Worm (Caenorhabditis elegans): ENCODE measurements around the gene col-166.

col-166 gene

DNA sequence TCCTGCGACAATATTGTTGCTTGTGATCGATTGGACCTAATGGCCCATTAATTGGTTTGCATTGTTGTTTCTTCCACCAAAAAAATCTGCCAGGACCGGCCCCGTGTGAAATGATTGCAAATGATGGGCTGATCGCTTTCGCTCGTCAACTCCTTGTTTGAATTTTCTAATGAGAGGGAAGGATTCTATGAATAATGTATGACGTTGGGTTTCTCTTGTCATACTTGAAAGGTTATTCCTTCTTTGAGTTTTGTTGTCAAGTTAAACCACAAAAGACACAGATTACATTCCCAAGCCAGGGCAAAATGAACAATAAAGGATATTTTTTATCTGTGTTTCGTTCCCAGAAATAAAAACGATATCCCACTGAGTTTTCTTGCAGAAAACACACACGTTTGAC is 3.1 kb upstream of the col-166 start:
- TF ChIP-seq elt-1 (tag; optimal IDR thresholded peaks at IDR 0.05) = no peak
- no peak for TF ChIP-seq lin-13 (GFP tag; optimal IDR thresholded peaks at IDR 0.05)

DNA sequence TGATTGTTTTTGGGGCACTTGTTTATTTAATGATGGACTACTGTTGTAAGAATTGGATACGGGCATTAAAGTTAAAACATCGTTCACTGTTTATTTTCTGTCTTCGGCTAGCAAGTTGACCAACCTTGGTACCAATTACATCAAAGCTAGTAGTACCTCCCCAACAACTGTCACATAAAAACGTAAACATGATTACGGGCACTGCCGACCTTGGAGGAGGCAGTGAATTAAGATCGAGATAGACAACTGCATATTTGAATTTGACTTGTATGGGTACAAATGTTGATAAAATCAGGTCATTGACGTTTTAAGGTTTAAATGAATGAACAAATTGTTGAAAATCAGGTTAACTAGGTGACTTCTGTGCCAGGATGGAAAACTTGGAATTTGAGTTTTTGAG is 2.6 kb upstream of the col-166 start:
- TF ChIP-seq skn-1 (tag; optimal IDR thresholded peaks at IDR 0.05) (no peak), egl-27 (tag; optimal IDR thresholded peaks at IDR 0.05) (no peak), mab-5 (tag; optimal IDR thresholded peaks at IDR 0.05) (no peak), sma-3 (GFP tag; optimal IDR thresholded peaks at IDR 0.05) (peak; percentile 1), nhr-10 (tag; optimal IDR thresholded peaks at IDR 0.05) (no peak), ztf-4 (tag; optimal IDR thresholded peaks at IDR 0.05) (no peak), nhr-21 (tag; optimal IDR thresholded peaks at IDR 0.05) (no peak), aly-2 (tag; optimal IDR thresholded peaks at IDR 0.05) (no peak), alr-1 (tag; optimal IDR thresholded peaks at IDR 0.05) (no peak), fos-1 (tag; optimal IDR thresholded peaks at IDR 0.05) (no peak), mbf-1 (tag; optimal IDR thresholded peaks at IDR 0.05) (no peak), nhr-25 (tag; optimal IDR thresholded peaks at IDR 0.05) (peak; percentile 70), ceh-16 (tag; optimal IDR thresholded peaks at IDR 0.05) (peak; percentile 83), nhr-237 (tag; optimal IDR thresholded peaks at IDR 0.05) (no peak), gmeb-1 (tag; optimal IDR thresholded peaks at IDR 0.05) (no peak), ztf-1 (GFP tag; conservative IDR thresholded peaks at IDR 0.05) (no peak), blmp-1 (tag; optimal IDR thresholded peaks at IDR 0.05; ENCODE audit: insufficient read depth) (no peak), ztf-11 (tag; optimal IDR thresholded peaks at IDR 0.05) (no peak), nhr-77 (tag; optimal IDR thresholded peaks at IDR 0.05) (no peak), snpc-4 (tag; optimal IDR thresholded peaks at IDR 0.05) (no peak), elt-1 (tag; optimal IDR thresholded peaks at IDR 0.05) (peak; percentile 24), lin-39 (tag; optimal IDR thresholded peaks at IDR 0.05) (no peak), dmd-4 (tag; optimal IDR thresholded peaks at IDR 0.05) (no peak), mdl-1 (tag; optimal IDR thresholded peaks at IDR 0.05) (no peak), crh-2 (tag; optimal IDR thresholded peaks at IDR 0.05) (peak; percentile 31), unc-55 (GFP tag; optimal IDR thresholded peaks at IDR 0.05) (no peak), R02D3.7 (tag; optimal IDR thresholded peaks at IDR 0.05) (no peak), ceh-82 (tag; optimal IDR thresholded peaks at IDR 0.05) (no peak), sma-9 (GFP tag; optimal IDR thresholded peaks at IDR 0.05) (peak; percentile 62), sma-9 (tag; optimal IDR thresholded peaks at IDR 0.05) (no peak), lsy-2 (tag; optimal IDR thresholded peaks at IDR 0.05) (no peak), nhr-6 (tag; optimal IDR thresholded peaks at IDR 0.05) (no peak), ZK546.5 (tag; optimal IDR thresholded peaks at IDR 0.05) (no peak), nhr-11 (tag; optimal IDR thresholded peaks at IDR 0.05) (no peak)

DNA sequence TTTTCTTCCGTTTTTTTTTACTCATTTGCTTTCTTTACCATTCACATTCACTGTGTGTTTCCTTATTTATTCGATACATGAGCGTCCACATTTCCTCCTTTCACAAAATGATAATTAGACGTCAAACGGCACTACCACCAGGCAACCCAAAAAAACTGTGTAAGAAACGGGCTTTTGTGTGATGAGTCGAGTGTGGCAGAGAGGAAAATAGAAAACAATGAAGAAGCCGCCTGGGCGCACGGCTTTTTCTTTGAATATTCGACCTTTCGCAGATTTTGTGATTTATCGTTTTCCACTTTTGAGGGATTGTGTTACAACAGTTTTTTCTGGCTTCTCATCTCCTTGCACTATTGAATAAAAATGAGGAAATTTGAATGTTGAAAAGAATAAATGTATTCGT is 1.5 kb upstream of the col-166 start:
- TF ChIP-seq nhr-25 (tag; optimal IDR thresholded peaks at IDR 0.05) (peak; percentile 52), sma-9 (GFP tag; optimal IDR thresholded peaks at IDR 0.05) (no peak), sma-9 (tag; optimal IDR thresholded peaks at IDR 0.05) (no peak), lin-39 (tag; optimal IDR thresholded peaks at IDR 0.05) (no peak), unc-62 (GFP tag; optimal IDR thresholded peaks at IDR 0.05) (no peak)

DNA sequence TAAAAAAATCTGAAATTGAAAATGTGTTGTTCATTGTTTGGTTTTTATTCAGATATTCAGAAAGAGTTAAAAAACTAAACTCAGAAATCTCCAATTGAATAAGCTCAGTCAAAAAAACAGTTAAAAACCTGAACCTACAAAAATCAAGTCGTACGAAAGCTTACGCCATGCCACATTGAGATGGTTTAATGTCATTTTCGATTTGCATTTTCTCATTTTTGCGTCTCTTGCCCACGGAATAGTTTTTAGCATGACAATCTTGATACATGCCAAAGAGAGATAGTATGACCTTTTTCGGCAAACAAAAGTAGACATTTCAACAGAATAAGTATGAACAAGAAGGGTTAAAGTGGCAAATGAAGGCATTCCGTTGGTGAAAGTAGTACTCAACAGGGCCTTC is 1.2 kb downstream of the col-166 start:
- TF ChIP-seq ama-1 (optimal IDR thresholded peaks at IDR 0.05) (peak; percentile 60), ceh-82 (tag; optimal IDR thresholded peaks at IDR 0.05) (no peak), mbf-1 (tag; optimal IDR thresholded peaks at IDR 0.05) (no peak), unc-39 (tag; optimal IDR thresholded peaks at IDR 0.05) (no peak), ztf-4 (tag; optimal IDR thresholded peaks at IDR 0.05) (no peak), crh-2 (tag; optimal IDR thresholded peaks at IDR 0.05) (peak; percentile 45), nhr-129 (tag; optimal IDR thresholded peaks at IDR 0.05) (no peak), nhr-77 (tag; optimal IDR thresholded peaks at IDR 0.05) (no peak), blmp-1 (tag; optimal IDR thresholded peaks at IDR 0.05; ENCODE audit: insufficient read depth) (peak; percentile 16), nhr-23 (tag; optimal IDR thresholded peaks at IDR 0.05) (no peak), alr-1 (tag; optimal IDR thresholded peaks at IDR 0.05) (no peak), ceh-16 (tag; optimal IDR thresholded peaks at IDR 0.05) (no peak), aly-2 (tag; optimal IDR thresholded peaks at IDR 0.05) (no peak), lsy-2 (tag; optimal IDR thresholded peaks at IDR 0.05) (no peak), mab-5 (tag; optimal IDR thresholded peaks at IDR 0.05) (no peak), unc-62 (GFP tag; optimal IDR thresholded peaks at IDR 0.05) (no peak), gmeb-1 (tag; optimal IDR thresholded peaks at IDR 0.05) (no peak), sma-9 (GFP tag; optimal IDR thresholded peaks at IDR 0.05) (peak; percentile 3), sma-9 (tag; optimal IDR thresholded peaks at IDR 0.05) (no peak), nhr-11 (tag; optimal IDR thresholded peaks at IDR 0.05) (no peak), F13H6.1 (tag; optimal IDR thresholded peaks at IDR 0.05) (no peak), sma-3 (GFP tag; optimal IDR thresholded peaks at IDR 0.05) (peak; percentile 38), skn-1 (tag; optimal IDR thresholded peaks at IDR 0.05) (no peak), dmd-4 (tag; optimal IDR thresholded peaks at IDR 0.05) (no peak), nhr-237 (tag; optimal IDR thresholded peaks at IDR 0.05) (no peak), elt-3 (tag; optimal IDR thresholded peaks at IDR 0.05) (no peak), elt-1 (tag; optimal IDR thresholded peaks at IDR 0.05) (no peak), nhr-10 (tag; optimal IDR thresholded peaks at IDR 0.05) (no peak), egl-27 (tag; optimal IDR thresholded peaks at IDR 0.05) (no peak), lin-13 (GFP tag; optimal IDR thresholded peaks at IDR 0.05) (peak; percentile 8), nhr-25 (tag; optimal IDR thresholded peaks at IDR 0.05) (peak; percentile 79), ZK546.5 (tag; optimal IDR thresholded peaks at IDR 0.05) (no peak), peb-1 (tag; optimal IDR thresholded peaks at IDR 0.05) (no peak), zag-1 (tag; optimal IDR thresholded peaks at IDR 0.05) (no peak), mdl-1 (tag; optimal IDR thresholded peaks at IDR 0.05) (no peak), lin-11 (tag; optimal IDR thresholded peaks at IDR 0.05) (no peak), nhr-6 (tag; optimal IDR thresholded peaks at IDR 0.05) (peak; percentile 57)

All from whole organism, L2 larva.